Fruit fly (Drosophila melanogaster): Measurements from ENCODE around the gene CG11438.

The CG11438 gene

dm6 chr3L:22455953-22456488, 9.4 kb upstream of the CG11438 start (continued):
- TF ChIP-seq CG18599 (GFP tag; optimal IDR thresholded peaks at IDR 0.05), result no peak
- no peak for TF ChIP-seq Usf (GFP tag; optimal IDR thresholded peaks at IDR 0.05)
- TF ChIP-seq CG16815 (GFP tag; optimal IDR thresholded peaks at IDR 0.05), result no peak
- TF ChIP-seq Nf-YB (GFP tag; optimal IDR thresholded peaks at IDR 0.05), result peak; percentile 25
- no peak for TF ChIP-seq Rfx (GFP tag; IDR thresholded peaks at IDR 0.05)
- no peak for TF ChIP-seq fd3F (GFP tag; optimal IDR thresholded peaks at IDR 0.05)
- TF ChIP-seq H2.0 (GFP tag; IDR thresholded peaks at IDR 0.05), result no peak
- no peak for TF ChIP-seq CG13424 (tag; optimal IDR thresholded peaks at IDR 0.05)
- no peak for TF ChIP-seq crp (GFP tag; optimal IDR thresholded peaks at IDR 0.05)
- TF ChIP-seq bcd (GFP tag; optimal IDR thresholded peaks at IDR 0.05), result no peak
- no peak for TF ChIP-seq yki (optimal IDR thresholded peaks at IDR 0.05)
- no peak for TF ChIP-seq sima (GFP tag; optimal IDR thresholded peaks at IDR 0.05)
- TF ChIP-seq HmgZ (tag; optimal IDR thresholded peaks at IDR 0.05), result peak; percentile 29
- no peak for TF ChIP-seq jigr1 (GFP tag; IDR thresholded peaks at IDR 0.05)
- peak; percentile 74 for TF ChIP-seq CG8478 (optimal IDR thresholded peaks at IDR 0.05)
- peak; percentile 25 for TF ChIP-seq Med (GFP tag)
- peak; percentile 75 for TF ChIP-seq Blimp-1 (GFP tag; optimal IDR thresholded peaks at IDR 0.05)
- TF ChIP-seq HmgD (GFP tag; optimal IDR thresholded peaks at IDR 0.05), result no peak
- TF ChIP-seq CG7745 (tag; optimal IDR thresholded peaks at IDR 0.05), result no peak
- TF ChIP-seq Six4 (GFP tag; optimal IDR thresholded peaks at IDR 0.05), result no peak
- no peak for TF ChIP-seq ftz-f1 (GFP tag; optimal IDR thresholded peaks at IDR 0.05)

dm6 chr3L:22458271-22458670, 7.1 kb upstream of the CG11438 start:
- TF ChIP-seq caup (GFP tag; optimal IDR thresholded peaks at IDR 0.05; ENCODE audit: severe bottlenecking) (peak; percentile 47), rib (GFP tag; IDR thresholded peaks at IDR 0.05) (peak; percentile 37; the same call in 1 of the 2 replicates), sug (tag; optimal IDR thresholded peaks at IDR 0.05) (peak; percentile 96), Hey (tag; optimal IDR thresholded peaks at IDR 0.05) (peak; percentile 54), CG34376 (GFP tag; optimal IDR thresholded peaks at IDR 0.05) (peak; percentile 13), GATAe (GFP tag; conservative IDR thresholded peaks at IDR 0.05) (peak; percentile 68), Pdp1 (GFP tag; optimal IDR thresholded peaks at IDR 0.05) (peak in 1 of 2 experiments; percentile 49), peb (GFP tag; IDR thresholded peaks at IDR 0.05) (no peak), grn (GFP tag; optimal IDR thresholded peaks at IDR 0.05) (peak; percentile 55), CG4328 (GFP tag; optimal IDR thresholded peaks at IDR 0.05) (no peak), lab (GFP tag; optimal IDR thresholded peaks at IDR 0.05) (peak; percentile 53), Hr78 (GFP tag; optimal IDR thresholded peaks at IDR 0.05) (peak in 1 of 2 experiments; percentile 48), Med (GFP tag) (peak; percentile 10), Rx (GFP tag; IDR thresholded peaks at IDR 0.05) (no peak), YL-1 (GFP tag; optimal IDR thresholded peaks at IDR 0.05) (no peak), exex (tag; optimal IDR thresholded peaks at IDR 0.05) (peak; percentile 94), ci (GFP tag; IDR thresholded peaks at IDR 0.05) (0 out of 3 replicates have a peak, but pooled peaks have one; percentile 8), sd (tag; optimal IDR thresholded peaks at IDR 0.05) (peak; percentile 100), vnd (GFP tag; IDR thresholded peaks at IDR 0.05; ENCODE audit: partially characterized antibody) (0 out of 3 replicates have a peak, but pooled peaks have one; percentile 22), wor (GFP tag; IDR thresholded peaks at IDR 0.05) (no peak), mirr (GFP tag; optimal IDR thresholded peaks at IDR 0.05) (peak; percentile 89)
